Worm (Caenorhabditis elegans) whole organism, mixed stage, embryonic: ENCODE results near the gene srh-79.

ENCODE experiments used
- M03D4.4 ChIP-seq: sonication (generic microtip); optimal IDR thresholded peaks from 2 replicates; lab custom pipeline; 2017; ENCODE audit warnings: mild to moderate bottlenecking, missing genetic modification characterization, missing compliant biosample characterization
- bed-3 ChIP-seq: fragments of 200-800 bp; sonication (Bioruptor generic); optimal IDR thresholded peaks from 3 replicates; lab custom pipeline; 2018; ENCODE audit warnings: mild to moderate bottlenecking, missing genetic modification characterization, moderate library complexity, missing compliant biosample characterization
- blmp-1 ChIP-seq: fragments of 150-350 bp; optimal IDR thresholded peaks from 2 replicates; lab custom pipeline; 2014; ENCODE audit warnings: missing biosample characterization, missing genetic modification characterization
- ceh-39 ChIP-seq: fragments of 150-350 bp; optimal IDR thresholded peaks from 2 replicates; lab custom pipeline; 2014; ENCODE audit warnings: missing biosample characterization, missing genetic modification characterization
- ceh-43 ChIP-seq: fragments of 200-800 bp; sonication (Bioruptor generic); optimal IDR thresholded peaks from 2 replicates; lab custom pipeline; 2018; ENCODE audit warnings: mild to moderate bottlenecking, missing genetic modification characterization, moderate library complexity, missing compliant biosample characterization
- ceh-83 ChIP-seq: fragments of 200-800 bp; sonication (Bioruptor generic); optimal IDR thresholded peaks from 2 replicates; lab custom pipeline; 2018; ENCODE audit warnings: mild to moderate bottlenecking, missing genetic modification characterization, missing compliant biosample characterization
- ces-1 ChIP-seq: fragments of 150-350 bp; optimal IDR thresholded peaks from 2 replicates; lab custom pipeline; 2014; ENCODE audit warnings: missing biosample characterization, missing genetic modification reagents, missing genetic modification characterization
- cnd-1 ChIP-seq: fragments of 200-800 bp; sonication (Bioruptor generic); optimal IDR thresholded peaks from 2 replicates; lab custom pipeline; 2018; ENCODE audit warnings: mild to moderate bottlenecking, missing genetic modification characterization, missing compliant biosample characterization
- drap-1 ChIP-seq: fragments of 200-800 bp; sonication (Bioruptor generic); optimal IDR thresholded peaks from 3 replicates; lab custom pipeline; 2018; ENCODE audit warnings: mild to moderate bottlenecking, missing genetic modification characterization, missing compliant biosample characterization
- elt-1 ChIP-seq: sonication (generic microtip); optimal IDR thresholded peaks from 2 replicates; lab custom pipeline; 2017; ENCODE audit warnings: missing genetic modification characterization, mild to moderate bottlenecking, missing compliant biosample characterization, antibody characterized with exemption, moderate library complexity, borderline replicate concordance; ENCODE audit not compliant: insufficient read depth
- elt-3 ChIP-seq: fragments of 150-350 bp; optimal IDR thresholded peaks from 2 replicates; lab custom pipeline; 2014; ENCODE audit warnings: missing biosample characterization, missing genetic modification characterization
- flh-1 ChIP-seq: fragments of 200-800 bp; sonication (Bioruptor generic); optimal IDR thresholded peaks from 2 replicates; lab custom pipeline; 2018; ENCODE audit warnings: mild to moderate bottlenecking, missing genetic modification characterization, moderate library complexity, missing compliant biosample characterization
- ham-2 ChIP-seq: fragments of 200-800 bp; sonication (Bioruptor generic); optimal IDR thresholded peaks from 2 replicates; lab custom pipeline; 2018; ENCODE audit warnings: mild to moderate bottlenecking, missing genetic modification characterization, missing compliant biosample characterization
- hlh-1 ChIP-seq: fragments of 150-350 bp; optimal IDR thresholded peaks from 2 replicates; lab custom pipeline; 2014; ENCODE audit warnings: missing biosample characterization, missing genetic modification reagents, missing genetic modification characterization
- lin-13 ChIP-seq: fragments of 150-350 bp; optimal IDR thresholded peaks from 2 replicates; lab custom pipeline; 2014; ENCODE audit warnings: missing biosample characterization, missing genetic modification characterization
- lin-32 ChIP-seq: fragments of 200-800 bp; sonication (Bioruptor generic); optimal IDR thresholded peaks from 2 replicates; lab custom pipeline; 2018; ENCODE audit warnings: mild to moderate bottlenecking, missing genetic modification characterization, missing compliant biosample characterization
- lsy-2 ChIP-seq: fragments of 150-350 bp; optimal IDR thresholded peaks from 2 replicates; lab custom pipeline; 2014; ENCODE audit warnings: missing biosample characterization, missing genetic modification characterization
- mab-5 ChIP-seq: fragments of 150-350 bp; optimal IDR thresholded peaks from 2 replicates; lab custom pipeline; 2014; ENCODE audit warnings: missing biosample characterization, missing genetic modification characterization
- mep-1 ChIP-seq: fragments of 150-350 bp; optimal IDR thresholded peaks from 2 replicates; lab custom pipeline; 2017; ENCODE audit warnings: missing biosample characterization, missing genetic modification reagents, missing genetic modification characterization, inconsistent platforms
- mls-2 ChIP-seq: sonication (generic microtip); optimal IDR thresholded peaks from 2 replicates; lab custom pipeline; 2016; ENCODE audit warnings: mild to moderate bottlenecking, missing genetic modification characterization, moderate library complexity, missing compliant biosample characterization
- nhr-12 ChIP-seq: fragments of 150-350 bp; optimal IDR thresholded peaks from 2 replicates; lab custom pipeline; 2014; ENCODE audit warnings: missing biosample characterization, missing genetic modification characterization
- nhr-2 ChIP-seq: fragments of 150-350 bp; optimal IDR thresholded peaks from 2 replicates; lab custom pipeline; 2014; ENCODE audit warnings: missing biosample characterization, missing genetic modification characterization
- nhr-237 ChIP-seq: fragments of 150-350 bp; optimal IDR thresholded peaks from 2 replicates; lab custom pipeline; 2014; ENCODE audit warnings: missing biosample characterization, missing genetic modification characterization
- nhr-28 ChIP-seq: fragments of 150-350 bp; optimal IDR thresholded peaks from 2 replicates; lab custom pipeline; 2014; ENCODE audit warnings: missing biosample characterization, missing genetic modification characterization
- nhr-76 ChIP-seq: sonication (generic microtip); optimal IDR thresholded peaks from 2 replicates; lab custom pipeline; 2017; ENCODE audit warnings: missing biosample characterization, missing genetic modification characterization
- pha-4 ChIP-seq: fragments of 150-350 bp; optimal IDR thresholded peaks from 2 replicates; lab custom pipeline; 2018; ENCODE audit warnings: missing biosample characterization, missing genetic modification reagents, missing genetic modification characterization
- snpc-4 ChIP-seq: fragments of 150-350 bp; optimal IDR thresholded peaks from 2 replicates; lab custom pipeline; 2014; ENCODE audit warnings: missing biosample characterization, missing genetic modification characterization
- tbx-8 ChIP-seq: fragments of 200-800 bp; sonication (Bioruptor generic); optimal IDR thresholded peaks from 2 replicates; lab custom pipeline; 2018; ENCODE audit warnings: mild to moderate bottlenecking, missing genetic modification characterization, moderate library complexity, missing compliant biosample characterization
- zip-8 ChIP-seq: fragments of 150-350 bp; optimal IDR thresholded peaks from 2 replicates; lab custom pipeline; 2014; ENCODE audit warnings: missing biosample characterization, missing genetic modification characterization
- ztf-11 ChIP-seq: fragments of 150-350 bp; optimal IDR thresholded peaks from 2 replicates; lab custom pipeline; 2014; ENCODE audit warnings: missing biosample characterization, missing genetic modification characterization

Gene srh-79

ce11 chrV:7527153-7527552, 29.6 kb downstream of the srh-79 start, which contains the start of gene C54F6.17:
Gene C54F6.17, plus strand, starts transcription at chrV:7527453.
- TF ChIP-seq bed-3 (GFP tag; lab: Kevin White, UChicago) (no peak), lsy-2 (tag; lab: Kevin White, UChicago) (no peak), hlh-1 (tag; lab: Kevin White, UChicago) (no peak), mls-2 (tag; lab: Kevin White, UChicago) (no peak), M03D4.4 (tag; lab: Kevin White, UChicago) (no peak), ham-2 (GFP tag; lab: Kevin White, UChicago) (no peak), cnd-1 (tag; lab: Kevin White, UChicago) (no peak), elt-3 (no peak), elt-1 (tag; lab: Kevin White, UChicago) (no peak), mab-5 (tag; lab: Kevin White, UChicago) (no peak), ceh-43 (no peak), ztf-11 (tag; lab: Kevin White, UChicago) (no peak), nhr-28 (no peak)

ce11 chrV:7528816-7529215, 31.3 kb downstream of the srh-79 start, which contains the start of gene C54F6.5:
Gene C54F6.5, plus strand, starts transcription at chrV:7529116.
- no peak for TF ChIP-seq tbx-8 (GFP tag; lab: Kevin White, UChicago)
- TF ChIP-seq mab-5 (tag; lab: Kevin White, UChicago) = no peak
- TF ChIP-seq lin-32 = no peak
- TF ChIP-seq drap-1 (GFP tag; lab: Kevin White, UChicago) = no peak
- TF ChIP-seq nhr-76 (tag; lab: Kevin White, UChicago) = no peak
- TF ChIP-seq zip-8 (tag; lab: Kevin White, UChicago) = no peak
- no peak for TF ChIP-seq mep-1 (tag; lab: Kevin White, UChicago)
- no peak for TF ChIP-seq elt-1 (tag; lab: Kevin White, UChicago)
- no peak for TF ChIP-seq nhr-2 (tag; lab: Kevin White, UChicago)
- TF ChIP-seq lsy-2 (tag; lab: Kevin White, UChicago) = no peak
- no peak for TF ChIP-seq snpc-4
- TF ChIP-seq, all 35 proteins: peak for 0

- no peak for TF ChIP-seq lin-13
- TF ChIP-seq ceh-39 (tag; lab: Kevin White, UChicago) = no peak
- TF ChIP-seq nhr-76 (tag; lab: Kevin White, UChicago) = no peak
Measured at ce11 chrV:7529840-7530239, 32.3 kb downstream of the srh-79 start, which contains the start of gene swt-2. Gene swt-2, plus strand, starts transcription at chrV:7530140.

ce11 chrV:7532947-7533346, 35.4 kb downstream of the srh-79 start, which contains the start of gene C54F6.3:
Gene C54F6.3, plus strand, starts transcription at chrV:7533247.
- TF ChIP-seq nhr-28 (no peak), ham-2 (GFP tag; lab: Kevin White, UChicago) (no peak), M03D4.4 (tag; lab: Kevin White, UChicago) (no peak), mep-1 (tag; lab: Kevin White, UChicago) (no peak), cnd-1 (tag; lab: Kevin White, UChicago) (no peak), nhr-2 (tag; lab: Kevin White, UChicago) (no peak), nhr-76 (tag; lab: Kevin White, UChicago) (no peak), tbx-8 (GFP tag; lab: Kevin White, UChicago) (no peak), nhr-12 (tag; lab: Kevin White, UChicago) (no peak), mls-2 (tag; lab: Kevin White, UChicago) (no peak), blmp-1 (no peak), ces-1 (no peak), pha-4 (no peak), lin-13 (no peak), bed-3 (GFP tag; lab: Kevin White, UChicago) (no peak), ceh-43 (no peak), nhr-237 (tag; lab: Kevin White, UChicago) (no peak), ztf-11 (tag; lab: Kevin White, UChicago) (no peak)

ce11 chrV:7538018-7538417, 40.5 kb downstream of the srh-79 start, which contains the start of gene C54F6.12:
Gene C54F6.12, minus strand, starts transcription at chrV:7538118.
- TF ChIP-seq ces-1 (no peak), elt-3 (no peak), flh-1 (GFP tag; lab: Kevin White, UChicago) (no peak), mep-1 (tag; lab: Kevin White, UChicago) (no peak), ceh-83 (no peak)
